Fruit fly (Drosophila melanogaster): Measurements from ENCODE around the gene MED20.

Gene MED20

DNA sequence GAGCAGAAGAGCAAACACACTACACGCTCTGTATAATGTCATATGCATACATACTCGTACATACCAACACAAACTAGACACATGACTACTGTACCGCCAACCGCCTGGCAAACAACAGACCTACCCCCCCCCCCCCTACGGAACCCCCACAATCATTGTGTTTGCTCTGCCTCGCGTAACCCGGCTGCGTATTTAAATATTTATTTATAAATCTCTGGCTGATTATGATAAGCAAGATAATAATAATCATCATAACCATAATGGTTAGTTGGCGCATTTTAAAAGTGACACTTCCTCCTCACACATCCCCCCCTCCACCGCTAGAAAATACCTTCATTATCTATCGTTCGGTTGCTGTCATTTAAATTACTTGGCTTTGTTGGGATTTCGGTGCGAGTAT is 24.8 kb upstream of the MED20 start (continued):
- TF ChIP-seq gsb (GFP tag; IDR thresholded peaks at IDR 0.05) (peak; percentile 49), CG14667 (GFP tag; IDR thresholded peaks at IDR 0.05) (no peak), run (tag; optimal IDR thresholded peaks at IDR 0.05) (peak; percentile 32), twi (tag; optimal IDR thresholded peaks at IDR 0.05) (no peak), Opbp (GFP tag; IDR thresholded peaks at IDR 0.05; ENCODE audit: partially characterized antibody) (no peak), CG4617 (GFP tag; optimal IDR thresholded peaks at IDR 0.05; ENCODE audit: borderline replicate concordance) (no peak), CHES-1-like (GFP tag; optimal IDR thresholded peaks at IDR 0.05) (no peak), nom (GFP tag; optimal IDR thresholded peaks at IDR 0.05) (peak; percentile 3), Dbx (GFP tag; IDR thresholded peaks at IDR 0.05) (no peak), psq (GFP tag; optimal IDR thresholded peaks at IDR 0.05) (no peak), HLHmδ (GFP tag; optimal IDR thresholded peaks at IDR 0.05) (no peak), kay (GFP tag; optimal IDR thresholded peaks at IDR 0.05) (peak; percentile 39), sens-2 (GFP tag; IDR thresholded peaks at IDR 0.05) (no peak), CG11504 (tag; optimal IDR thresholded peaks at IDR 0.05) (peak; percentile 37), ato (GFP tag; IDR thresholded peaks at IDR 0.05; ENCODE audit: partially characterized antibody) (no peak), dmrt99B (tag; optimal IDR thresholded peaks at IDR 0.05) (peak; percentile 51), CG13287 (GFP tag; IDR thresholded peaks at IDR 0.05; ENCODE audit: partially characterized antibody) (0 out of 2 replicates have a peak, but pooled peaks have one; percentile 12), Ets65A (GFP tag) (no peak), E2f1 (GFP tag; IDR thresholded peaks at IDR 0.05) (peak; percentile 40; the same call in 1 of the 2 replicates), stwl (tag; optimal IDR thresholded peaks at IDR 0.05) (no peak), inv (GFP tag; IDR thresholded peaks at IDR 0.05; ENCODE audit: partially characterized antibody) (0 out of 2 replicates have a peak, but pooled peaks have one; percentile 1), CG7271 (tag; optimal IDR thresholded peaks at IDR 0.05) (no peak), CG9797 (GFP tag; optimal IDR thresholded peaks at IDR 0.05) (no peak), Gug (GFP tag; IDR thresholded peaks at IDR 0.05) (no peak), Oli (tag; optimal IDR thresholded peaks at IDR 0.05) (no peak), Sin3A (optimal IDR thresholded peaks at IDR 0.05) (no peak), CG10267 (tag; optimal IDR thresholded peaks at IDR 0.05) (no peak), D19B (GFP tag; optimal IDR thresholded peaks at IDR 0.05) (no peak), CG8281 (tag; optimal IDR thresholded peaks at IDR 0.05) (no peak), CG10654 (GFP tag; optimal IDR thresholded peaks at IDR 0.05) (no peak), Fer1 (GFP tag; optimal IDR thresholded peaks at IDR 0.05) (peak; percentile 79), nerfin-2 (GFP tag; IDR thresholded peaks at IDR 0.05; ENCODE audit: partially characterized antibody) (no peak), CG14014 (GFP tag; IDR thresholded peaks at IDR 0.05) (peak; percentile 56; the same call in 1 of the 2 replicates), cato (GFP tag; optimal IDR thresholded peaks at IDR 0.05; ENCODE audit: borderline replicate concordance) (no peak), CG13775 (GFP tag; optimal IDR thresholded peaks at IDR 0.05) (peak; percentile 12), Asciz (GFP tag; optimal IDR thresholded peaks at IDR 0.05) (peak; percentile 72), NC2α (GFP tag; optimal IDR thresholded peaks at IDR 0.05) (no peak), Tbp (GFP tag; optimal IDR thresholded peaks at IDR 0.05) (no peak), CG10543 (GFP tag; optimal IDR thresholded peaks at IDR 0.05) (peak; percentile 90), unpg (GFP tag; optimal IDR thresholded peaks at IDR 0.05) (peak; percentile 58), CG2678 (tag; optimal IDR thresholded peaks at IDR 0.05) (peak; percentile 75), CG14710 (tag; optimal IDR thresholded peaks at IDR 0.05) (peak; percentile 21), grau (tag; optimal IDR thresholded peaks at IDR 0.05) (peak; percentile 32), CTCF (GFP tag; optimal IDR thresholded peaks at IDR 0.05) (peak; percentile 12), pho (GFP tag; optimal IDR thresholded peaks at IDR 0.05) (no peak), H15 (GFP tag; IDR thresholded peaks at IDR 0.05) (no peak), schlank (tag; optimal IDR thresholded peaks at IDR 0.05) (peak; percentile 44), CG11696 (GFP tag; IDR thresholded peaks at IDR 0.05) (no peak), tna (GFP tag; IDR thresholded peaks at IDR 0.05; ENCODE audit: partially characterized antibody) (no peak), Atf-2 (GFP tag; optimal IDR thresholded peaks at IDR 0.05) (no peak), gce (GFP tag; IDR thresholded peaks at IDR 0.05) (0 out of 3 replicates have a peak, but pooled peaks have one; percentile 20)

All from whole organism, embryonic.